Fruit fly (Drosophila melanogaster): ENCODE measurements around the gene heca.

DNA sequence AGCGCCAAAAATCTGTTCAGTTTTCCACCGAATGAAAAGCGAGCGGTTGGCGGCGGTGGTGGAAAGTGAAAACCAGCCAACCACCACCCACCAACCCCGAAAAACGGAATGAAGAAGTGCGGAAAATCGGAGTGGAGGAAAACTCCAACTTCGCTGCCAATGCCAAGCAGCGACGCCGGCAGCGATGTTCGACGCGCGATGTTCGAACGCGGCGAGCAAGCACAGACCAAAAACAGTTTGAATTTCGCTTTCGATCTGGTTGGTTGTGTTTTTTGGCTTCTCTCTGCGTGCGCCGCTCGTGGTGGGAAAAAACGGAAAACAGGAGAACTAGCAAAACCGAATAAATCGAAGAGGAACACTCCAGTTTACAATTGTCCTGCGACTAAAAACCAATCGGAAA is at the start of gene heca:
- TF ChIP-seq CG8478 (optimal IDR thresholded peaks at IDR 0.05) (no peak), CTCF (optimal IDR thresholded peaks at IDR 0.05) (peak; percentile 21 to 34)

All from S2 (cell line).